Worm (Caenorhabditis elegans) whole organism, L1 larva: Measurements from ENCODE around the gene F52C9.5.
A peak's percentile ranks its signal among the peaks of the same experiment; 100 is the strongest.

Experiments used
- C16A3.4 ChIP-seq: fragments of 150-350 bp; optimal IDR thresholded peaks from 2 replicates; lab custom pipeline; 2014; ENCODE audit warnings: missing biosample characterization, missing genetic modification characterization
- C34B4.2 ChIP-seq: sonication (generic microtip); optimal IDR thresholded peaks from 2 replicates; lab custom pipeline; 2017; ENCODE audit warnings: mild to moderate bottlenecking, missing genetic modification characterization, missing compliant biosample characterization
- F16B12.6 ChIP-seq: fragments of 150-350 bp; optimal IDR thresholded peaks from 2 replicates; lab custom pipeline; 2014; ENCODE audit warnings: missing biosample characterization, missing genetic modification characterization
- Y116A8C.19 ChIP-seq: sonication (generic microtip); optimal IDR thresholded peaks from 2 replicates; lab custom pipeline; 2016; ENCODE audit warnings: missing compliant biosample characterization, missing genetic modification characterization, borderline replicate concordance
- aha-1 ChIP-seq: fragments of 150-350 bp; optimal IDR thresholded peaks from 2 replicates; lab custom pipeline; 2014; ENCODE audit warnings: missing biosample characterization, missing genetic modification characterization
- aly-2 ChIP-seq: fragments of 150-350 bp; optimal IDR thresholded peaks from 2 replicates; lab custom pipeline; 2014; ENCODE audit warnings: missing biosample characterization, missing genetic modification characterization
- blmp-1 ChIP-seq: fragments of 150-350 bp; optimal IDR thresholded peaks from 2 replicates; lab custom pipeline; 2014; ENCODE audit warnings: missing biosample characterization, missing genetic modification characterization
- ceh-63 ChIP-seq: fragments of 200-800 bp; sonication (Bioruptor generic); optimal IDR thresholded peaks from 2 replicates; lab custom pipeline; 2018; ENCODE audit warnings: mild to moderate bottlenecking, missing genetic modification characterization, missing compliant biosample characterization
- ces-1 ChIP-seq: fragments of 150-350 bp; optimal IDR thresholded peaks from 2 replicates; lab custom pipeline; 2014; ENCODE audit warnings: missing biosample characterization, missing genetic modification reagents, missing genetic modification characterization
- dpl-1 ChIP-seq, 3 experiments: fragments of 150-350 bp in 2 of 3; sonication (generic microtip) in 1 of 3; optimal IDR thresholded peaks; 2 replicates each; lab custom pipeline; 2014 to 2017; ENCODE audit warnings: missing biosample characterization in 3 of 3, missing genetic modification characterization in 3 of 3, missing genetic modification reagents in 3 of 3
- dsc-1 ChIP-seq: sonication (generic microtip); optimal IDR thresholded peaks from 2 replicates; lab custom pipeline; 2016; ENCODE audit warnings: mild to moderate bottlenecking, missing genetic modification characterization, missing compliant biosample characterization
- efl-1 ChIP-seq, 4 experiments: fragments of 150-350 bp; optimal IDR thresholded peaks in 3 of 4; peaks in 1 of 4; 1 replicate in 1 of 4; 2 replicates in 3 of 4; lab custom pipeline; 2014; ENCODE audit warnings: missing biosample characterization in 2 of 4, missing genetic modification characterization in 2 of 4, missing genetic modification reagents in 2 of 4
- elt-2 ChIP-seq: sonication (generic microtip); optimal IDR thresholded peaks from 2 replicates; lab custom pipeline; 2016; ENCODE audit warnings: missing genetic modification characterization, mild to moderate bottlenecking, inconsistent platforms, missing compliant biosample characterization, missing genetic modification reagents
- elt-3 ChIP-seq, 6 experiments: fragments of 150-350 bp in 1 of 6; sonication (generic microtip); optimal IDR thresholded peaks; 2 replicates each; lab custom pipeline; 2017 to 2018; ENCODE audit warnings: missing biosample characterization in 6 of 6, missing genetic modification characterization in 6 of 6, inconsistent platforms in 1 of 6
- fkh-4 ChIP-seq: sonication (generic microtip); optimal IDR thresholded peaks from 2 replicates; lab custom pipeline; 2016; ENCODE audit warnings: missing compliant biosample characterization, missing genetic modification characterization, borderline replicate concordance
- hlh-17 ChIP-seq: fragments of 200-800 bp; sonication (Bioruptor generic); optimal IDR thresholded peaks from 2 replicates; lab custom pipeline; 2018; ENCODE audit warnings: missing genetic modification characterization, mild to moderate bottlenecking, missing compliant biosample characterization, moderate library complexity, borderline replicate concordance
- hlh-4 ChIP-seq: sonication (generic microtip); optimal IDR thresholded peaks from 2 replicates; lab custom pipeline; 2016; ENCODE audit warnings: mild to moderate bottlenecking, missing genetic modification characterization, missing compliant biosample characterization
- hpl-2 ChIP-seq: fragments of 150-350 bp; optimal IDR thresholded peaks from 2 replicates; lab custom pipeline; 2014; ENCODE audit warnings: missing biosample characterization, missing genetic modification reagents, missing genetic modification characterization
- irx-1 ChIP-seq: sonication (generic microtip); optimal IDR thresholded peaks from 2 replicates; lab custom pipeline; 2016; ENCODE audit warnings: missing genetic modification characterization, missing compliant biosample characterization
- lin-14 ChIP-seq: fragments of 200-800 bp; sonication (Bioruptor generic); optimal IDR thresholded peaks from 2 replicates; lab custom pipeline; 2018; ENCODE audit warnings: mild to moderate bottlenecking, missing genetic modification characterization, moderate library complexity, missing compliant biosample characterization
- lin-35 ChIP-seq, 2 experiments: fragments of 150-350 bp; optimal IDR thresholded peaks; 2 replicates each; lab custom pipeline; 2014; ENCODE audit warnings: missing biosample characterization in 2 of 2, missing genetic modification characterization in 2 of 2, missing genetic modification reagents in 2 of 2
- lin-39 ChIP-seq: fragments of 150-350 bp; optimal IDR thresholded peaks from 2 replicates; lab custom pipeline; 2014; ENCODE audit warnings: missing biosample characterization, missing genetic modification reagents, missing genetic modification characterization
- lir-3 ChIP-seq: sonication (generic microtip); optimal IDR thresholded peaks from 2 replicates; lab custom pipeline; 2016; ENCODE audit warnings: mild to moderate bottlenecking, missing genetic modification characterization, moderate library complexity, missing compliant biosample characterization; ENCODE audit not compliant: poor library complexity
- lsy-2 ChIP-seq, 2 experiments: fragments of 150-350 bp; optimal IDR thresholded peaks; 2 replicates each; lab custom pipeline; 2014; ENCODE audit warnings: missing biosample characterization in 2 of 2, missing genetic modification characterization in 2 of 2
- mab-9 ChIP-seq: fragments of 200-800 bp; sonication (Bioruptor generic); IDR thresholded peaks from 2 replicates; pipeline ENCODE4 v1.3.6; 2022; ENCODE audit warnings: missing genetic modification reagents, missing genetic modification characterization, missing compliant biosample characterization
- mdl-1 ChIP-seq, 2 experiments: fragments of 150-350 bp; optimal IDR thresholded peaks; 2 replicates each; lab custom pipeline; 2014 to 2017; ENCODE audit warnings: missing biosample characterization in 2 of 2, missing genetic modification characterization in 2 of 2, inconsistent platforms in 1 of 2
- mef-2 ChIP-seq: fragments of 150-350 bp; optimal IDR thresholded peaks from 2 replicates; lab custom pipeline; 2014; ENCODE audit warnings: missing biosample characterization, missing genetic modification characterization
- nhr-12 ChIP-seq: sonication (generic microtip); optimal IDR thresholded peaks from 2 replicates; lab custom pipeline; 2017; ENCODE audit warnings: missing biosample characterization, missing genetic modification characterization
- nhr-19 ChIP-seq: fragments of 200-800 bp; sonication (Bioruptor generic); conservative IDR thresholded peaks from 2 replicates; pipeline ENCODE4 v1.3.6; 2022; ENCODE audit warnings: missing genetic modification characterization, missing compliant biosample characterization
- nhr-28 ChIP-seq: fragments of 150-350 bp; optimal IDR thresholded peaks from 2 replicates; lab custom pipeline; 2014; ENCODE audit warnings: missing biosample characterization, missing genetic modification characterization
- nhr-47 ChIP-seq: sonication (generic microtip); optimal IDR thresholded peaks from 2 replicates; lab custom pipeline; 2016; ENCODE audit warnings: mild to moderate bottlenecking, missing genetic modification characterization, moderate library complexity, missing compliant biosample characterization
- nhr-71 ChIP-seq: sonication (generic microtip); optimal IDR thresholded peaks from 2 replicates; lab custom pipeline; 2016; ENCODE audit warnings: mild to moderate bottlenecking, missing genetic modification characterization, moderate library complexity, missing compliant biosample characterization
- nhr-76 ChIP-seq: sonication (generic microtip); optimal IDR thresholded peaks from 2 replicates; lab custom pipeline; 2017; ENCODE audit warnings: missing biosample characterization, missing genetic modification characterization
- nhr-84 ChIP-seq: sonication (generic microtip); optimal IDR thresholded peaks from 2 replicates; lab custom pipeline; 2017; ENCODE audit warnings: missing biosample characterization, missing genetic modification characterization
- nhr-85 ChIP-seq: sonication (generic microtip); peaks from one replicate; lab custom pipeline; 2016; ENCODE audit warnings: missing genetic modification characterization, inconsistent platforms, missing compliant biosample characterization
- nhr-90 ChIP-seq: sonication (generic microtip); optimal IDR thresholded peaks from 2 replicates; lab custom pipeline; 2016; ENCODE audit warnings: mild to moderate bottlenecking, missing genetic modification characterization, missing compliant biosample characterization; ENCODE audit not compliant: poor library complexity
- pax-3 ChIP-seq: fragments of 200-800 bp; sonication (Bioruptor generic); optimal IDR thresholded peaks from 2 replicates; lab custom pipeline; 2018; ENCODE audit warnings: mild to moderate bottlenecking, missing genetic modification characterization, moderate library complexity, missing compliant biosample characterization
- pqm-1 ChIP-seq: sonication (generic microtip); optimal IDR thresholded peaks from 3 replicates; lab custom pipeline; 2017; ENCODE audit warnings: missing biosample characterization, missing genetic modification characterization
- skn-1 ChIP-seq: fragments of 150-350 bp; optimal IDR thresholded peaks from 2 replicates; lab custom pipeline; 2014; ENCODE audit warnings: missing biosample characterization, missing genetic modification characterization
- sox-4 ChIP-seq: sonication (generic microtip); optimal IDR thresholded peaks from 2 replicates; lab custom pipeline; 2016; ENCODE audit warnings: missing genetic modification characterization, missing compliant biosample characterization
- sptf-1 ChIP-seq: fragments of 150-350 bp; optimal IDR thresholded peaks from 2 replicates; lab custom pipeline; 2014; ENCODE audit warnings: missing biosample characterization, missing genetic modification characterization
- sup-37 ChIP-seq: fragments of 200-800 bp; sonication (Bioruptor generic); optimal IDR thresholded peaks from 2 replicates; lab custom pipeline; 2018; ENCODE audit warnings: mild to moderate bottlenecking, missing genetic modification characterization, missing compliant biosample characterization
- unc-30 ChIP-seq: sonication (generic microtip); optimal IDR thresholded peaks from 2 replicates; lab custom pipeline; 2017; ENCODE audit warnings: missing biosample characterization, missing genetic modification characterization
- unc-86 ChIP-seq: sonication (generic microtip); optimal IDR thresholded peaks from 2 replicates; lab custom pipeline; 2016; ENCODE audit warnings: missing genetic modification characterization, missing compliant biosample characterization
- unc-98 ChIP-seq: fragments of 200-800 bp; sonication (Bioruptor generic); IDR thresholded peaks from 2 replicates; pipeline ENCODE4 v1.3.6; 2022; ENCODE audit warnings: missing genetic modification characterization, missing compliant biosample characterization
- vab-15 ChIP-seq: sonication (generic microtip); optimal IDR thresholded peaks from 2 replicates; lab custom pipeline; 2017; ENCODE audit warnings: missing genotype, mild to moderate bottlenecking, missing genetic modification characterization, missing compliant biosample characterization
- ztf-11 ChIP-seq, 2 experiments: sonication (generic microtip); optimal IDR thresholded peaks; 2 replicates each; lab custom pipeline; 2016 to 2017; ENCODE audit warnings: missing genetic modification characterization in 2 of 2, missing biosample characterization in 1 of 2, missing compliant biosample characterization in 1 of 2
- ztf-4 ChIP-seq: fragments of 150-350 bp; optimal IDR thresholded peaks from 2 replicates; lab custom pipeline; 2014; ENCODE audit warnings: missing biosample characterization, missing genetic modification characterization

Gene F52C9.5

DNA sequence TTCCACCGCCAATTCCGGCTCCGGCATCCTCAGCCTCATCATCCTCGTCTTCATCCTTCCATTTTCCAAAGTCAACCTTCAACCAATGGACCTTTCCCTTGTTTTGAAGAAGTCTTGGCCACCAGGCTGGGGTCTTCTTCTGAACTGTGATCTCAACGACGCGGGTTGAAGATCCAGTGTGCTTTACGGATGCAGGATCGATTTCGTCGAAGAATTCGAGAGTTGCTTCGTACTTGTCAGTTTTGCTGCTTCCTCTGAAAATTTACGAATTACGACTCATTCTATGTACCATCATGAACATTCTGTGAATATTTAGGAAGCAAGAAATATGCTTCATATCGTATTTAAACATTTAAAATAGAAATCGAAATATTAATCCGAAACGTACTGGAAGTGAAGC is 27.8 kb upstream of the F52C9.5 start:
- TF ChIP-seq nhr-85 (peak; percentile 30), dsc-1 (tag; lab: Kevin White, UChicago) (no peak), sptf-1 (tag; lab: Kevin White, UChicago) (no peak), efl-1 (optimal IDR thresholded peaks at IDR 0.05; lab: Kevin White, UChicago) (no peak), efl-1 (GFP tag; optimal IDR thresholded peaks at IDR 0.05 in 1 of 2; lab: Kevin White, UChicago) (peak in 1 of 2 experiments; percentile 37)

- TF ChIP-seq lin-35 (GFP tag; optimal IDR thresholded peaks at IDR 0.05; lab: Kevin White, UChicago) (peak; percentile 72 to 77), ces-1 (GFP tag; lab: Kevin White, UChicago) (no peak), nhr-71 (tag; lab: Kevin White, UChicago) (peak; percentile 59), sptf-1 (tag; lab: Kevin White, UChicago) (no peak), mab-9 (GFP tag; lab: Robert Waterston, UW) (no peak), nhr-84 (tag; lab: Kevin White, UChicago) (no peak), C34B4.2 (tag; lab: Kevin White, UChicago) (no peak), nhr-85 (no peak), aly-2 (tag; lab: Kevin White, UChicago) (no peak), ztf-11 (tag; optimal IDR thresholded peaks at IDR 0.05; lab: Kevin White, UChicago) (no peak), elt-2 (tag; lab: Kevin White, UChicago) (no peak), lsy-2 (tag; optimal IDR thresholded peaks at IDR 0.05; lab: Kevin White, UChicago) (peak; percentile 69 to 73), sox-4 (tag; lab: Kevin White, UChicago) (no peak), nhr-12 (tag; lab: Kevin White, UChicago) (no peak), nhr-90 (tag; lab: Kevin White, UChicago) (no peak), nhr-28 (no peak), blmp-1 (tag; lab: Kevin White, UChicago) (peak; percentile 72), hlh-4 (tag; lab: Kevin White, UChicago) (no peak), mdl-1 (tag; optimal IDR thresholded peaks at IDR 0.05; lab: Kevin White, UChicago) (peak in 1 of 2 experiments; percentile 24), skn-1 (tag; lab: Kevin White, UChicago) (peak; percentile 77), hlh-17 (GFP tag; lab: Kevin White, UChicago) (no peak), lin-39 (tag; lab: Kevin White, UChicago) (no peak), nhr-19 (GFP tag; lab: Robert Waterston, UW) (peak; percentile 18; the same call in 1 of the 2 replicates), F16B12.6 (peak; percentile 13), irx-1 (tag; lab: Kevin White, UChicago) (no peak), lir-3 (tag; lab: Kevin White, UChicago) (no peak), dpl-1 (GFP tag; optimal IDR thresholded peaks at IDR 0.05; lab: Kevin White, UChicago) (peak; percentile 54 to 71 (median 58)), mef-2 (no peak), efl-1 (optimal IDR thresholded peaks at IDR 0.05; lab: Kevin White, UChicago) (peak; percentile 50 to 68), efl-1 (GFP tag; optimal IDR thresholded peaks at IDR 0.05 in 1 of 2; lab: Kevin White, UChicago) (peak; percentile 68 to 91), ceh-63 (no peak), unc-86 (tag; lab: Kevin White, UChicago) (no peak), Y116A8C.19 (no peak), aha-1 (no peak), unc-98 (no peak), pqm-1 (tag; lab: Kevin White, UChicago) (no peak), pax-3 (no peak), hpl-2 (GFP tag; lab: Kevin White, UChicago) (no peak), nhr-76 (tag; lab: Kevin White, UChicago) (no peak), unc-30 (no peak), lin-14 (GFP tag; lab: Kevin White, UChicago) (peak; percentile 65), fkh-4 (tag; lab: Kevin White, UChicago) (no peak), sup-37 (GFP tag; lab: Kevin White, UChicago) (no peak), vab-15 (tag; lab: Kevin White, UChicago) (no peak), nhr-47 (tag; lab: Kevin White, UChicago) (peak; percentile 47), ztf-4 (tag; lab: Kevin White, UChicago) (no peak), C16A3.4 (peak; percentile 57), elt-3 (tag; optimal IDR thresholded peaks at IDR 0.05; lab: Kevin White, UChicago) (peak in 1 of 6 experiments; percentile 20)
Observed at ce11 chrIII:5274715-5275355, 27.2 kb upstream of the F52C9.5 start, which contains the start of the genes daf-41 and toc-1. Gene daf-41 (minus strand): TSS chrIII:5274765. Gene toc-1 (plus strand): TSS chrIII:5275251.
